Fruit fly (Drosophila melanogaster): Measurements from ENCODE around the gene ssx.
A peak's percentile ranks its signal among the peaks of the same experiment; 100 is the strongest.

ssx gene

DNA sequence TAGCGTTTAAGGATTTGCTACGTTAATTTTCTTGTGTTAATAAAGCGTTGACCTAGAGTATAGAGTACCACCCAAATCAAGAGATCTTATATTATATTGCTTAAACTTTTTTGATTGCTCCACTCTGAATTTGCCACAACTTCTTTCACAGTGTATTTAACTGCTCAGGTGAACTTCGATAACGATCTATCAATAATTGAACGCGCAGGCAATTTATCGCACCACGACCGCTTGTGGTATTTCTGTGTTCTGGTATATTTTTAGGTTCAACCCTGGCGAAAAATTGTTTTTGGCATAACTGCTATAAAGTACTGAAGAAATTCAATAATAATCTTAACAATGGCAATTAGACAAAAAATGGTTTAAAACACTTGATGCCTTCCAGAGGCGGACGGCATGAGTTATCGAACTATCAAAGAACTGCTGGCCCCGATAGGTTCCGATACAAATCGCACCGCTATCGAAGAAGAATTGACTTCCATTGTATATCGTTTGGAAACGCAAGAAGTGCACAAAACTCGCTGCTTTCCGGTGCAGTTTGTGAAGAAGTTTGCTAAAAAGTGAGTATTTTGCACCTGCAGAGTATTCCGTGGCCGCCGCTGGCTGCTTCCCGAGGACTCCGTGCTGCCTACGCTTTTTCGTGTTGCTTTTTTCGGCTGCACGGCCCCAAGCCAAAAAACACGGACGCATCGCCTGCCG lies at the start of gene ssx (continued):
- TF ChIP-seq CG6654 (GFP tag; optimal IDR thresholded peaks at IDR 0.05) (no peak), Dad (GFP tag; optimal IDR thresholded peaks at IDR 0.05) (no peak), CG9609 (GFP tag; optimal IDR thresholded peaks at IDR 0.05) (peak; percentile 9), sqz (GFP tag; optimal IDR thresholded peaks at IDR 0.05) (no peak), hb (GFP tag; IDR thresholded peaks at IDR 0.05; ENCODE audit: partially characterized antibody) (peak; percentile 89), CG15011 (GFP tag; optimal IDR thresholded peaks at IDR 0.05) (no peak), gfzf (GFP tag; optimal IDR thresholded peaks at IDR 0.05) (peak; percentile 50), CG11723 (GFP tag; optimal IDR thresholded peaks at IDR 0.05) (peak; percentile 1), Rx (GFP tag; IDR thresholded peaks at IDR 0.05) (peak; percentile 44; the same call in 1 of the 2 replicates), CG17912 (GFP tag; optimal IDR thresholded peaks at IDR 0.05) (no peak), CG12391 (tag; optimal IDR thresholded peaks at IDR 0.05) (peak; percentile 50), kni (GFP tag; optimal IDR thresholded peaks at IDR 0.05) (no peak), tup (GFP tag; optimal IDR thresholded peaks at IDR 0.05) (no peak), Opbp (GFP tag; IDR thresholded peaks at IDR 0.05; ENCODE audit: partially characterized antibody) (peak; percentile 80; the same call in 2 of the 3 replicates), Hr78 (GFP tag; optimal IDR thresholded peaks at IDR 0.05) (no peak), Xbp1 (GFP tag; optimal IDR thresholded peaks at IDR 0.05) (peak; percentile 49), Ets97D (GFP tag; optimal IDR thresholded peaks at IDR 0.05) (peak; percentile 31), ro (GFP tag; IDR thresholded peaks at IDR 0.05) (no peak), kah (GFP tag; optimal IDR thresholded peaks at IDR 0.05) (no peak), Taf1 (GFP tag; IDR thresholded peaks at IDR 0.05) (no peak), CG32767 (GFP tag; IDR thresholded peaks at IDR 0.05) (0 out of 2 replicates have a peak, but pooled peaks have one; percentile 35), CG42726 (GFP tag; IDR thresholded peaks at IDR 0.05; ENCODE audit: partially characterized antibody) (no peak), chm (GFP tag; IDR thresholded peaks at IDR 0.05) (peak; percentile 34; the same call in 1 of the 2 replicates), HLH3B (GFP tag; IDR thresholded peaks at IDR 0.05) (peak; percentile 34; the same call in 1 of the 2 replicates), MTF-1 (GFP tag; optimal IDR thresholded peaks at IDR 0.05; ENCODE audit: borderline replicate concordance) (no peak), ranshi (GFP tag; IDR thresholded peaks at IDR 0.05) (0 out of 2 replicates have a peak, but pooled peaks have one; percentile 17), CG6813 (GFP tag; optimal IDR thresholded peaks at IDR 0.05) (no peak), Spps (tag; optimal IDR thresholded peaks at IDR 0.05) (no peak), CG13424 (tag; optimal IDR thresholded peaks at IDR 0.05) (no peak), Myb (GFP tag; optimal IDR thresholded peaks at IDR 0.05) (peak; percentile 70), CG17328 (GFP tag; IDR thresholded peaks at IDR 0.05) (peak; percentile 36; the same call in 1 of the 2 replicates), hkb (optimal IDR thresholded peaks at IDR 0.05) (no peak), hkb (GFP tag; IDR thresholded peaks at IDR 0.05) (peak; percentile 63), jigr1 (GFP tag; IDR thresholded peaks at IDR 0.05) (no peak), NK7.1 (GFP tag; optimal IDR thresholded peaks at IDR 0.05) (no peak), CG11085 (GFP tag; IDR thresholded peaks at IDR 0.05) (peak; percentile 19; the same call in 1 of the 2 replicates), CG6689 (GFP tag; IDR thresholded peaks at IDR 0.05) (peak; percentile 49; the same call in 1 of the 2 replicates), grau (tag; optimal IDR thresholded peaks at IDR 0.05) (peak; percentile 39), lbe (GFP tag; optimal IDR thresholded peaks at IDR 0.05) (peak; percentile 9), Poxn (GFP tag; IDR thresholded peaks at IDR 0.05) (0 out of 2 replicates have a peak, but pooled peaks have one; percentile 11), CG10209 (GFP tag; optimal IDR thresholded peaks at IDR 0.05) (no peak), Lpt (GFP tag; optimal IDR thresholded peaks at IDR 0.05) (no peak), ken (GFP tag; IDR thresholded peaks at IDR 0.05) (peak; percentile 11; the same call in 1 of the 3 replicates), dysf (GFP tag; IDR thresholded peaks at IDR 0.05) (peak; percentile 60; the same call in 1 of the 3 replicates), CG8388 (GFP tag; optimal IDR thresholded peaks at IDR 0.05) (peak; percentile 30), CG5953 (GFP tag; IDR thresholded peaks at IDR 0.05) (0 out of 2 replicates have a peak, but pooled peaks have one; percentile 46), CG1832 (GFP tag; optimal IDR thresholded peaks at IDR 0.05) (no peak), CG15696 (tag; optimal IDR thresholded peaks at IDR 0.05) (no peak), pho (GFP tag; optimal IDR thresholded peaks at IDR 0.05) (peak; percentile 43)

Data from whole organism, embryonic.